Worm (Caenorhabditis elegans) whole organism, late embryonic: ENCODE results near the gene Y54G2A.10.

Source experiments
- C38D4.7 ChIP-seq: fragments of 200-800 bp; sonication (Bioruptor generic); optimal IDR thresholded peaks from 2 replicates; lab custom pipeline; 2018; ENCODE audit warnings: mild to moderate bottlenecking, missing genetic modification characterization, moderate library complexity, missing compliant biosample characterization
- F13H6.1 ChIP-seq: sonication (generic microtip); optimal IDR thresholded peaks from 2 replicates; lab custom pipeline; 2016; ENCODE audit warnings: missing genetic modification characterization, missing compliant biosample characterization
- K09A11.1 ChIP-seq: sonication (generic microtip); optimal IDR thresholded peaks from 2 replicates; lab custom pipeline; 2017; ENCODE audit warnings: antibody characterized with exemption, mild to moderate bottlenecking, missing genetic modification characterization, missing compliant biosample characterization; ENCODE audit not compliant: insufficient read depth
- ama-1 ChIP-seq: fragments of 150-350 bp; optimal IDR thresholded peaks from 2 replicates; lab custom pipeline; 2014
- ceh-18 ChIP-seq: sonication (generic microtip); optimal IDR thresholded peaks from 2 replicates; lab custom pipeline; 2016; ENCODE audit warnings: missing genetic modification characterization, missing compliant biosample characterization
- ceh-19 ChIP-seq: fragments of 200-800 bp; sonication (Bioruptor generic); optimal IDR thresholded peaks from 2 replicates; lab custom pipeline; 2018; ENCODE audit warnings: mild to moderate bottlenecking, missing genetic modification characterization, missing compliant biosample characterization
- ceh-24 ChIP-seq: sonication (generic microtip); optimal IDR thresholded peaks from 2 replicates; lab custom pipeline; 2016; ENCODE audit warnings: mild to moderate bottlenecking, missing genetic modification characterization, missing compliant biosample characterization
- ceh-31 ChIP-seq: sonication (generic microtip); optimal IDR thresholded peaks from 2 replicates; lab custom pipeline; 2016; ENCODE audit warnings: missing genetic modification characterization, missing compliant biosample characterization
- ceh-34 ChIP-seq: sonication (generic microtip); optimal IDR thresholded peaks from 2 replicates; lab custom pipeline; 2016; ENCODE audit warnings: mild to moderate bottlenecking, missing genetic modification characterization, missing compliant biosample characterization
- che-1 ChIP-seq: sonication (generic microtip); optimal IDR thresholded peaks from 2 replicates; lab custom pipeline; 2016; ENCODE audit warnings: mild to moderate bottlenecking, missing genetic modification characterization, missing compliant biosample characterization
- dmd-4 ChIP-seq: sonication (generic microtip); optimal IDR thresholded peaks from 2 replicates; lab custom pipeline; 2016; ENCODE audit warnings: borderline replicate concordance, missing genetic modification characterization, missing compliant biosample characterization
- dve-1 ChIP-seq: sonication (generic microtip); optimal IDR thresholded peaks from 2 replicates; lab custom pipeline; 2017; ENCODE audit warnings: antibody characterized with exemption, mild to moderate bottlenecking, missing genetic modification characterization, missing compliant biosample characterization
- elt-2 ChIP-seq: sonication (generic microtip); optimal IDR thresholded peaks from 2 replicates; lab custom pipeline; 2016; ENCODE audit warnings: missing genetic modification reagents, missing genetic modification characterization, missing compliant biosample characterization
- ets-4 ChIP-seq: sonication (generic microtip); optimal IDR thresholded peaks from 2 replicates; lab custom pipeline; 2016; ENCODE audit warnings: missing genetic modification characterization, missing compliant biosample characterization
- eyg-1 ChIP-seq: sonication (generic microtip); optimal IDR thresholded peaks from 2 replicates; lab custom pipeline; 2016; ENCODE audit warnings: missing genotype, missing genetic modification characterization, missing compliant biosample characterization
- fkh-10 ChIP-seq: fragments of 150-350 bp; optimal IDR thresholded peaks from 2 replicates; lab custom pipeline; 2014; ENCODE audit warnings: missing biosample characterization, missing genetic modification reagents, missing genetic modification characterization
- fkh-6 ChIP-seq: sonication (generic microtip); optimal IDR thresholded peaks from 2 replicates; lab custom pipeline; 2016; ENCODE audit warnings: missing genetic modification characterization, missing compliant biosample characterization
- gmeb-2 ChIP-seq: sonication (generic microtip); optimal IDR thresholded peaks from 2 replicates; lab custom pipeline; 2016; ENCODE audit warnings: missing genetic modification characterization, inconsistent platforms, missing compliant biosample characterization
- hlh-13 ChIP-seq: fragments of 200-800 bp; sonication (Bioruptor generic); optimal IDR thresholded peaks from 2 replicates; lab custom pipeline; 2018; ENCODE audit warnings: mild to moderate bottlenecking, missing genetic modification characterization, missing compliant biosample characterization
- hlh-15 ChIP-seq: sonication (generic microtip); optimal IDR thresholded peaks from 2 replicates; lab custom pipeline; 2016; ENCODE audit warnings: missing genetic modification characterization, missing compliant biosample characterization
- hlh-30 ChIP-seq: sonication (generic microtip); optimal IDR thresholded peaks from 2 replicates; lab custom pipeline; 2017; ENCODE audit warnings: antibody characterized with exemption, missing genetic modification characterization, missing compliant biosample characterization; ENCODE audit not compliant: insufficient read depth
- hlh-8 ChIP-seq: sonication (generic microtip); optimal IDR thresholded peaks from 2 replicates; lab custom pipeline; 2016; ENCODE audit warnings: missing genotype, missing genetic modification characterization, missing compliant biosample characterization
- lim-6 ChIP-seq: sonication (generic microtip); optimal IDR thresholded peaks from 2 replicates; lab custom pipeline; 2016; ENCODE audit warnings: missing genetic modification characterization, missing compliant biosample characterization
- lin-11 ChIP-seq: fragments of 200-800 bp; sonication (Bioruptor generic); optimal IDR thresholded peaks from 2 replicates; lab custom pipeline; 2018; ENCODE audit warnings: mild to moderate bottlenecking, missing genetic modification characterization, missing compliant biosample characterization
- nfya-1 ChIP-seq: sonication (generic microtip); optimal IDR thresholded peaks from 2 replicates; lab custom pipeline; 2017; ENCODE audit warnings: missing genetic modification characterization, mild to moderate bottlenecking, missing compliant biosample characterization, antibody characterized with exemption, moderate library complexity
- nhr-11 ChIP-seq: fragments of 150-350 bp; optimal IDR thresholded peaks from 2 replicates; lab custom pipeline; 2014; ENCODE audit warnings: missing biosample characterization, missing genetic modification characterization
- npax-4 ChIP-seq: sonication (generic microtip); optimal IDR thresholded peaks from 2 replicates; lab custom pipeline; 2016; ENCODE audit warnings: missing genetic modification characterization, missing compliant biosample characterization
- pat-9 ChIP-seq: fragments of 200-800 bp; sonication (Bioruptor generic); optimal IDR thresholded peaks from 2 replicates; lab custom pipeline; 2018; ENCODE audit warnings: mild to moderate bottlenecking, missing genetic modification characterization, moderate library complexity, missing compliant biosample characterization
- pax-1 ChIP-seq: fragments of 150-350 bp; optimal IDR thresholded peaks from 2 replicates; lab custom pipeline; 2014; ENCODE audit warnings: missing biosample characterization, missing genetic modification characterization
- pha-2 ChIP-seq: sonication (generic microtip); optimal IDR thresholded peaks from 2 replicates; lab custom pipeline; 2017; ENCODE audit warnings: mild to moderate bottlenecking, missing genetic modification characterization, missing compliant biosample characterization
- pha-4 ChIP-seq: fragments of 150-350 bp; optimal IDR thresholded peaks from 2 replicates; lab custom pipeline; 2018; ENCODE audit warnings: missing biosample characterization, missing genetic modification reagents, missing genetic modification characterization
- pros-1 ChIP-seq: fragments of 150-350 bp; optimal IDR thresholded peaks from 2 replicates; lab custom pipeline; 2014; ENCODE audit warnings: missing biosample characterization, missing genetic modification reagents, missing genetic modification characterization
- ref-2 ChIP-seq: sonication (generic microtip); optimal IDR thresholded peaks from 2 replicates; lab custom pipeline; 2016; ENCODE audit warnings: missing genetic modification characterization, missing compliant biosample characterization
- rnt-1 ChIP-seq: sonication (generic microtip); optimal IDR thresholded peaks from 2 replicates; lab custom pipeline; 2016; ENCODE audit warnings: missing genetic modification characterization, missing compliant biosample characterization
- sdc-2 ChIP-seq: sonication (generic microtip); optimal IDR thresholded peaks from 2 replicates; lab custom pipeline; 2016; ENCODE audit warnings: missing genotype, missing genetic modification characterization, missing compliant biosample characterization
- sox-2 ChIP-seq: fragments of 200-800 bp; sonication (Bioruptor generic); IDR thresholded peaks from 2 replicates; pipeline ENCODE4 v1.3.6; 2022; ENCODE audit warnings: missing genetic modification reagents, missing genetic modification characterization, missing compliant biosample characterization
- sox-4 ChIP-seq: sonication (generic microtip); optimal IDR thresholded peaks from 2 replicates; lab custom pipeline; 2017; ENCODE audit warnings: mild to moderate bottlenecking, missing genetic modification characterization, inconsistent platforms, missing compliant biosample characterization
- tbx-2 ChIP-seq: sonication (generic microtip); optimal IDR thresholded peaks from 2 replicates; lab custom pipeline; 2016; ENCODE audit warnings: missing genetic modification characterization, missing compliant biosample characterization
- ttx-3 ChIP-seq: sonication (generic microtip); optimal IDR thresholded peaks from 2 replicates; lab custom pipeline; 2016; ENCODE audit warnings: missing genetic modification reagents, missing genetic modification characterization, missing compliant biosample characterization
- unc-42 ChIP-seq: sonication (generic microtip); optimal IDR thresholded peaks from 2 replicates; lab custom pipeline; 2016; ENCODE audit warnings: missing genotype, missing genetic modification characterization, missing compliant biosample characterization
- unc-55 ChIP-seq: sonication (generic microtip); optimal IDR thresholded peaks from 2 replicates; lab custom pipeline; 2017; ENCODE audit warnings: missing biosample characterization, missing genetic modification reagents, missing genetic modification characterization
- unc-86 ChIP-seq: sonication (generic microtip); optimal IDR thresholded peaks from 2 replicates; lab custom pipeline; 2016; ENCODE audit warnings: missing genetic modification characterization, missing compliant biosample characterization
- zip-5 ChIP-seq: sonication (generic microtip); optimal IDR thresholded peaks from 2 replicates; lab custom pipeline; 2016; ENCODE audit warnings: missing genetic modification characterization, missing compliant biosample characterization

The Y54G2A.10 gene

ce11 chrIV:2774500-2774899 is 25.0 kb upstream of the Y54G2A.10 start:
- TF ChIP-seq sox-4 (tag; lab: Kevin White, UChicago) (no peak), npax-4 (tag; lab: Kevin White, UChicago) (no peak), lim-6 (tag; lab: Kevin White, UChicago) (no peak), ets-4 (tag; lab: Kevin White, UChicago) (peak; percentile 12), F13H6.1 (tag; lab: Kevin White, UChicago) (peak; percentile 13), hlh-30 (tag; lab: Kevin White, UChicago) (peak; percentile 91), pat-9 (tag; lab: Kevin White, UChicago) (no peak), nfya-1 (tag; lab: Kevin White, UChicago) (peak; percentile 30), ceh-31 (tag; lab: Kevin White, UChicago) (peak; percentile 60), ceh-18 (tag; lab: Kevin White, UChicago) (peak; percentile 62), dve-1 (tag; lab: Kevin White, UChicago) (no peak), ceh-19 (GFP tag; lab: Kevin White, UChicago) (peak; percentile 35), nhr-11 (tag; lab: Kevin White, UChicago) (no peak)
- TF ChIP-seq, all 69 proteins: peak for 7

DNA sequence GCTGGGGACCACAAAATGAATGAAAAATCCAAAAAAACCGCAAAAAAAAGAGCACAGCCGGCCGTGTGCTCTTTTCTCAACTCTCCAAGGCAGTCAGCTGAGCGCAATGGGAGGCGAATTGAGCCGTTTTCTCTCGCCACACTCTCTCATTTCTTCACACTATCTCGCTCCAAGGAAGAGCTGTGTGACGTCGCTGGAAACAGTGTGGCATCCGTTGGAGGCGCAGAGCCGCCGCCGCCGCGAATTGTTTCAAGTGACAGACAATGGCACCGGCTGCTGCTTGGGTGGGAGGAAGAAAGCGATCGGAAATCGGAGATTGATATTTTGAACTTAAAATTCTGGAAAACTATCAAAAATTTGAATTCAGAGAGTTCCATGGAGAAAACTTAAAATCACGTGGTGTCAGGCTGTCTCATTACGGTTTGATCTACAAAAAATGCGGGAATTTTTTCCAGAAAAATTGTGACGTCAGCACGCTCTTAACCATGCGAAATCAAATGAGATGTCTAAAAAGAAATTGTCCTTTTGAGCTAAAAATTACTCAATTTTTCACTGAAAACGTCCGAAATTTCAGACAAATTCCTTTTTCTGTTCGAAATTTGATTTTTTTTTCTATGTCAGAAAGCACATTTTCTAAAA is 23.4 kb upstream of the Y54G2A.10 start:
- TF ChIP-seq lin-11 (no peak), dmd-4 (tag; lab: Kevin White, UChicago) (no peak), rnt-1 (tag; lab: Kevin White, UChicago) (peak; percentile 61), ceh-34 (peak; percentile 33), ceh-19 (GFP tag; lab: Kevin White, UChicago) (peak; percentile 32), F13H6.1 (tag; lab: Kevin White, UChicago) (no peak), che-1 (tag; lab: Kevin White, UChicago) (no peak), C38D4.7 (GFP tag; lab: Kevin White, UChicago) (no peak), K09A11.1 (tag; lab: Kevin White, UChicago) (no peak), sdc-2 (tag; lab: Kevin White, UChicago) (no peak), hlh-13 (GFP tag; lab: Kevin White, UChicago) (no peak), zip-5 (tag; lab: Kevin White, UChicago) (no peak), ama-1 (lab: Kevin White, UChicago) (no peak), tbx-2 (peak; percentile 2), dve-1 (tag; lab: Kevin White, UChicago) (no peak), pax-1 (tag; lab: Kevin White, UChicago) (no peak), fkh-10 (GFP tag; lab: Kevin White, UChicago) (no peak), hlh-8 (tag; lab: Kevin White, UChicago) (peak; percentile 2), sox-4 (tag; lab: Kevin White, UChicago) (peak; percentile 14), ceh-31 (tag; lab: Kevin White, UChicago) (peak; percentile 58), gmeb-2 (tag; lab: Kevin White, UChicago) (no peak), eyg-1 (tag; lab: Kevin White, UChicago) (no peak), hlh-30 (tag; lab: Kevin White, UChicago) (peak; percentile 72), elt-2 (tag; lab: Kevin White, UChicago) (no peak), ets-4 (tag; lab: Kevin White, UChicago) (no peak), unc-42 (tag; lab: Kevin White, UChicago) (no peak), nfya-1 (tag; lab: Kevin White, UChicago) (peak; percentile 31), unc-86 (no peak), pha-4 (tag; lab: Kevin White, UChicago) (no peak), ttx-3 (tag; lab: Kevin White, UChicago) (no peak), pha-2 (tag; lab: Kevin White, UChicago) (no peak), sox-2 (no peak), pros-1 (tag; lab: Kevin White, UChicago) (no peak), unc-55 (GFP tag; lab: Kevin White, UChicago) (peak; percentile 6), ref-2 (no peak), hlh-15 (tag; lab: Kevin White, UChicago) (no peak), ceh-18 (tag; lab: Kevin White, UChicago) (peak; percentile 57), ceh-24 (tag; lab: Kevin White, UChicago) (no peak), fkh-6 (no peak)
